Worm (Caenorhabditis elegans): ENCODE results near the gene ints-11.

DNA sequence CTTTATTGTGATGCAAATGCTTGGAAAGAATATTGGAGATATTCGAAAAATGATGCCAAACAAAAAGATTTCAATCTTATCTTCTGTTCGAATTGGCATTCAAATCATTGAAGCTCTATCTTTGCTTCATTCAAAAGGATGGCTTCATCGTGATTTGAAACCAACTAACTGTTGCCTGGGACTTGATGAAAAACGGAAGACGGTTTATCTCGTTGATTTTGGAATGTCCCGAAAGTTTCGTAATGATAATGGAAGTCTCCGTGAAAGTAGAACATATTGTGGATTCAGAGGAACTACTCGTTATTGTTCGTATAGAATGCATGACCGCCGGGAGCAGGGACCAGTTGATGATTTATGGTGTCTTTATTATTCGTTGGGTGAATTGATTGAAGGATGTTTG lies 30.9 kb upstream of the ints-11 start:
- TF ChIP-seq lsy-2 (tag; optimal IDR thresholded peaks at IDR 0.05) (no peak), nhr-237 (tag; optimal IDR thresholded peaks at IDR 0.05) (no peak), efl-1 (optimal IDR thresholded peaks at IDR 0.05) (no peak), efl-1 (GFP tag; optimal IDR thresholded peaks at IDR 0.05 in 1 of 2) (no peak), dpl-1 (GFP tag; optimal IDR thresholded peaks at IDR 0.05) (no peak), ceh-63 (GFP tag; optimal IDR thresholded peaks at IDR 0.05) (no peak), ztf-4 (tag; optimal IDR thresholded peaks at IDR 0.05) (no peak), ces-1 (GFP tag; optimal IDR thresholded peaks at IDR 0.05) (no peak), rnt-1 (tag; optimal IDR thresholded peaks at IDR 0.05) (no peak), nhr-11 (tag; optimal IDR thresholded peaks at IDR 0.05) (no peak), egl-27 (tag; optimal IDR thresholded peaks at IDR 0.05) (no peak), ama-1 (optimal IDR thresholded peaks at IDR 0.05) (no peak)

Measured in whole organism, L1 larva.